Fruit fly (Drosophila melanogaster) whole organism, embryonic: ENCODE measurements around the gene CG15553.
A peak's percentile ranks its signal among the peaks of the same experiment; 100 is the strongest.

Experiments used
- Adf1 ChIP-seq: fragments of 200-800 bp; sonication (Bioruptor generic); IDR thresholded peaks from 2 replicates; pipeline ENCODE4 v1.3.6; 2022; ENCODE audit warnings: missing biosample characterization, missing genetic modification characterization
- Antp ChIP-seq: fragments of 200-800 bp; sonication (Bioruptor generic); optimal IDR thresholded peaks from 3 replicates; lab custom pipeline; 2016; ENCODE audit warnings: missing biosample characterization, missing genetic modification characterization
- B-H2 ChIP-seq: fragments of 200-800 bp; sonication (Bioruptor generic); optimal IDR thresholded peaks from 2 replicates; lab custom pipeline; 2018; ENCODE audit warnings: missing biosample characterization, mild to moderate bottlenecking, missing genetic modification characterization
- Blimp-1 ChIP-seq: fragments of 200-800 bp; sonication (Bioruptor generic); optimal IDR thresholded peaks from 3 replicates; lab custom pipeline; 2018; ENCODE audit warnings: missing biosample characterization, missing genetic modification characterization, mild to moderate bottlenecking, moderate library complexity, missing genetic modification reagents
- BtbVII ChIP-seq: fragments of 200-800 bp; sonication (Bioruptor generic); optimal IDR thresholded peaks from 3 replicates; lab custom pipeline; 2017; ENCODE audit warnings: missing biosample characterization, mild to moderate bottlenecking, missing genetic modification characterization
- CG10543 ChIP-seq: fragments of 200-800 bp; sonication (Bioruptor generic); optimal IDR thresholded peaks from 3 replicates; lab custom pipeline; 2017; ENCODE audit warnings: missing biosample characterization, mild to moderate bottlenecking, missing genetic modification characterization, moderate library complexity
- CG10979 ChIP-seq: fragments of 200-800 bp; sonication (Bioruptor generic); optimal IDR thresholded peaks from 2 replicates; lab custom pipeline; 2018; ENCODE audit warnings: missing biosample characterization, mild to moderate bottlenecking, missing genetic modification characterization, moderate library complexity
- CG12744 ChIP-seq: fragments of 200-800 bp; sonication (Bioruptor generic); optimal IDR thresholded peaks from 2 replicates; lab custom pipeline; 2016; ENCODE audit warnings: missing biosample characterization, missing genetic modification characterization
- CG13894 ChIP-seq: fragments of 200-800 bp; sonication (Bioruptor generic); optimal IDR thresholded peaks from 3 replicates; lab custom pipeline; 2018; ENCODE audit warnings: missing biosample characterization, mild to moderate bottlenecking, missing genetic modification characterization, moderate library complexity
- CG14965 ChIP-seq: fragments of 200-800 bp; sonication (Bioruptor generic); optimal IDR thresholded peaks from 2 replicates; lab custom pipeline; 2016; ENCODE audit warnings: missing biosample characterization, missing genetic modification characterization, borderline replicate concordance
- CG16863 ChIP-seq: fragments of 200-800 bp; sonication (Bioruptor generic); optimal IDR thresholded peaks from 3 replicates; lab custom pipeline; 2016; ENCODE audit warnings: missing biosample characterization, missing genetic modification characterization
- CG1792 ChIP-seq: fragments of 200-800 bp; sonication (Bioruptor generic); optimal IDR thresholded peaks from 2 replicates; lab custom pipeline; 2016; ENCODE audit warnings: missing biosample characterization, missing genetic modification characterization
- CG3065 ChIP-seq: fragments of 200-800 bp; sonication (Bioruptor generic); optimal IDR thresholded peaks from 2 replicates; lab custom pipeline; 2016; ENCODE audit warnings: missing biosample characterization, missing genetic modification characterization
- CG3163 ChIP-seq: fragments of 200-800 bp; sonication (Bioruptor generic); optimal IDR thresholded peaks from 3 replicates; lab custom pipeline; 2016; ENCODE audit warnings: missing biosample characterization, missing genetic modification characterization
- CG3281 ChIP-seq: fragments of 200-800 bp; sonication (Bioruptor generic); optimal IDR thresholded peaks from 3 replicates; lab custom pipeline; 2017; ENCODE audit warnings: missing biosample characterization, mild to moderate bottlenecking, missing genetic modification characterization
- CG4404 ChIP-seq: fragments of 200-800 bp; sonication (Bioruptor generic); IDR thresholded peaks from 2 replicates; pipeline ENCODE4 v1.3.6; 2022; ENCODE audit warnings: missing biosample characterization, missing genetic modification characterization
- CG4424 ChIP-seq: fragments of 200-800 bp; sonication (Bioruptor generic); optimal IDR thresholded peaks from 3 replicates; lab custom pipeline; 2016; ENCODE audit warnings: missing biosample characterization, missing genetic modification characterization
- CG5245 ChIP-seq: fragments of 200-800 bp; sonication (Bioruptor generic); optimal IDR thresholded peaks from 3 replicates; lab custom pipeline; 2016; ENCODE audit warnings: missing biosample characterization, missing genetic modification characterization
- CG6765 ChIP-seq: fragments of 200-800 bp; sonication (Bioruptor generic); optimal IDR thresholded peaks from 3 replicates; lab custom pipeline; 2017; ENCODE audit warnings: missing biosample characterization, mild to moderate bottlenecking, missing genetic modification characterization
- CG7372 ChIP-seq: fragments of 200-800 bp; sonication (Bioruptor generic); IDR thresholded peaks from 2 replicates; pipeline ENCODE4 v1.3.6; 2022; ENCODE audit warnings: missing biosample characterization, missing genetic modification characterization
- CG7928 ChIP-seq: fragments of 200-800 bp; sonication (Bioruptor generic); optimal IDR thresholded peaks from 2 replicates; lab custom pipeline; 2017; ENCODE audit warnings: missing biosample characterization, mild to moderate bottlenecking, missing genetic modification characterization
- CG8089 ChIP-seq: fragments of 200-800 bp; sonication (Bioruptor generic); optimal IDR thresholded peaks from 3 replicates; lab custom pipeline; 2016; ENCODE audit warnings: missing biosample characterization, missing genetic modification characterization
- CG9876 ChIP-seq: fragments of 200-800 bp; sonication (Bioruptor generic); optimal IDR thresholded peaks from 2 replicates; lab custom pipeline; 2016; ENCODE audit warnings: missing biosample characterization, missing genetic modification characterization
- Dbx ChIP-seq: fragments of 200-800 bp; sonication (Bioruptor generic); IDR thresholded peaks from 3 replicates; pipeline ENCODE4 v1.3.6; 2022; ENCODE audit warnings: missing biosample characterization, missing genetic modification characterization
- HLH3B ChIP-seq: fragments of 200-800 bp; sonication (Bioruptor generic); IDR thresholded peaks from 2 replicates; pipeline ENCODE4 v1.3.6; 2022; ENCODE audit warnings: missing biosample characterization, missing genetic modification characterization
- Hmr ChIP-seq: fragments of 200-800 bp; sonication (Bioruptor generic); optimal IDR thresholded peaks from 3 replicates; lab custom pipeline; 2017; ENCODE audit warnings: mild to moderate bottlenecking, missing biosample characterization, missing genetic modification reagents, missing genetic modification characterization
- Hr51 ChIP-seq, 2 experiments: fragments of 200-800 bp; sonication (Bioruptor generic); optimal IDR thresholded peaks; 2 replicates in 1 of 2; 3 replicates in 1 of 2; lab custom pipeline; 2016 to 2018; ENCODE audit warnings: missing biosample characterization in 2 of 2, missing genetic modification characterization in 2 of 2, mild to moderate bottlenecking in 1 of 2, moderate library complexity in 1 of 2
- Lim3 ChIP-seq: fragments of 200-800 bp; sonication (Bioruptor generic); IDR thresholded peaks from 2 replicates; pipeline ENCODE4 v1.3.6; 2022; ENCODE audit warnings: missing biosample characterization, missing genetic modification characterization
- Oli ChIP-seq: fragments of 200-800 bp; sonication (Bioruptor generic); optimal IDR thresholded peaks from 2 replicates; lab custom pipeline; 2018; ENCODE audit warnings: missing biosample characterization, mild to moderate bottlenecking, missing genetic modification characterization, moderate library complexity
- Optix ChIP-seq: fragments of 200-800 bp; sonication (Bioruptor generic); IDR thresholded peaks from 3 replicates; pipeline ENCODE4 v1.3.6; 2022; ENCODE audit warnings: missing biosample characterization, missing genetic modification characterization
- Rfx ChIP-seq: fragments of 200-800 bp; sonication (Bioruptor generic); IDR thresholded peaks from 2 replicates; pipeline ENCODE4 v1.3.6; 2022; ENCODE audit warnings: missing biosample characterization, missing genetic modification characterization
- Spps ChIP-seq: fragments of 200-800 bp; sonication (Bioruptor generic); optimal IDR thresholded peaks from 2 replicates; lab custom pipeline; 2018; ENCODE audit warnings: missing biosample characterization, mild to moderate bottlenecking, missing genetic modification characterization
- Xbp1 ChIP-seq: fragments of 200-800 bp; sonication (Bioruptor generic); optimal IDR thresholded peaks from 3 replicates; lab custom pipeline; 2016; ENCODE audit warnings: missing biosample characterization, mild to moderate bottlenecking, missing genetic modification characterization
- caup ChIP-seq: fragments of 200-800 bp; sonication (Bioruptor generic); optimal IDR thresholded peaks from 3 replicates; lab custom pipeline; 2017; ENCODE audit warnings: missing biosample characterization, mild to moderate bottlenecking, missing genetic modification characterization, moderate library complexity; ENCODE audit not compliant: severe bottlenecking
- crp ChIP-seq, 2 experiments: fragments of 200-800 bp; sonication (Bioruptor generic); optimal IDR thresholded peaks; 2 replicates in 1 of 2; 3 replicates in 1 of 2; lab custom pipeline; 2017; ENCODE audit warnings: missing biosample characterization in 2 of 2, missing genetic modification characterization in 2 of 2, mild to moderate bottlenecking in 1 of 2, moderate library complexity in 1 of 2
- dysf ChIP-seq: fragments of 200-800 bp; sonication (Bioruptor generic); IDR thresholded peaks from 3 replicates; pipeline ENCODE4 v1.3.6; 2022; ENCODE audit warnings: missing biosample characterization, missing genetic modification characterization
- en ChIP-seq: fragments of 200-800 bp; sonication (Bioruptor generic); optimal IDR thresholded peaks from 2 replicates; lab custom pipeline; 2016; ENCODE audit warnings: missing biosample characterization, missing genetic modification characterization
- fd102C ChIP-seq: fragments of 200-800 bp; sonication (Bioruptor generic); optimal IDR thresholded peaks from 2 replicates; lab custom pipeline; 2018; ENCODE audit warnings: missing biosample characterization, mild to moderate bottlenecking, missing genetic modification characterization, moderate library complexity
- fru ChIP-seq: fragments of >200 bp; optimal IDR thresholded peaks from 2 replicates; lab custom pipeline; 2017
- gcm2 ChIP-seq: fragments of 200-800 bp; sonication (Bioruptor generic); optimal IDR thresholded peaks from 2 replicates; lab custom pipeline; 2016; ENCODE audit warnings: missing biosample characterization, missing genetic modification characterization
- ham ChIP-seq: fragments of 200-800 bp; sonication (Bioruptor generic); IDR thresholded peaks from 2 replicates; pipeline ENCODE4 v1.3.6; 2022; ENCODE audit warnings: missing biosample characterization, missing genetic modification characterization
- hbn ChIP-seq: fragments of 200-800 bp; sonication (Bioruptor generic); IDR thresholded peaks from 2 replicates; pipeline ENCODE4 v1.3.6; 2022; ENCODE audit warnings: missing biosample characterization, missing genetic modification characterization; ENCODE audit not compliant: partially characterized antibody
- pan ChIP-seq, 4 experiments: fragments of >200 bp in 3 of 4; fragments of 200-800 bp in 1 of 4; sonication (Bioruptor generic) in 1 of 4; optimal IDR thresholded peaks in 3 of 4; IDR thresholded peaks in 1 of 4; 2 replicates each; pipeline versions ENCODE4 v1.3.6 to Lab custom; 2017 to 2022; ENCODE audit warnings: missing biosample characterization in 2 of 4, missing genetic modification characterization in 2 of 4, mixed read lengths in 1 of 4
- ro ChIP-seq: fragments of 200-800 bp; sonication (Bioruptor generic); IDR thresholded peaks from 2 replicates; pipeline ENCODE4 v1.3.6; 2022; ENCODE audit warnings: missing biosample characterization, missing genetic modification characterization
- scrt ChIP-seq: fragments of 200-800 bp; sonication (Bioruptor generic); optimal IDR thresholded peaks from 2 replicates; lab custom pipeline; 2018; ENCODE audit warnings: missing biosample characterization, mild to moderate bottlenecking, missing genetic modification characterization, moderate library complexity
- sens ChIP-seq: fragments of 200-800 bp; sonication (Bioruptor generic); peaks from one replicate; lab custom pipeline; 2016; ENCODE audit warnings: missing biosample characterization, missing genetic modification characterization
- sqz ChIP-seq: fragments of 200-800 bp; sonication (Bioruptor generic); optimal IDR thresholded peaks from 3 replicates; lab custom pipeline; 2018; ENCODE audit warnings: missing biosample characterization, mild to moderate bottlenecking, missing genetic modification characterization
- trem ChIP-seq: fragments of 200-800 bp; optimal IDR thresholded peaks from 3 replicates; lab custom pipeline; 2019; ENCODE audit warnings: missing biosample characterization, mild to moderate bottlenecking, missing genetic modification characterization, moderate library complexity
- wek ChIP-seq: fragments of 200-800 bp; sonication (Bioruptor generic); optimal IDR thresholded peaks from 3 replicates; lab custom pipeline; 2018; ENCODE audit warnings: missing biosample characterization, mild to moderate bottlenecking, missing genetic modification characterization, moderate library complexity
- zfh1 ChIP-seq: fragments of 200-800 bp; sonication (Bioruptor generic); IDR thresholded peaks from 3 replicates; pipeline ENCODE4 v1.3.6; 2022; ENCODE audit warnings: missing biosample characterization, missing genetic modification characterization

CG15553 gene

dm6 chr3R:31134056-31134455 is 33.1 kb upstream of the CG15553 start, which contains the start of gene Gycbeta100B (continued):
- TF ChIP-seq crp (GFP tag; optimal IDR thresholded peaks at IDR 0.05; lab: Kevin White, UChicago) (peak in 1 of 2 experiments; percentile 31), fd102C (no peak), Xbp1 (GFP tag; lab: Kevin White, UChicago) (peak; percentile 44), CG10543 (GFP tag; lab: Kevin White, UChicago) (peak; percentile 2), CG9876 (GFP tag; lab: Kevin White, UChicago) (no peak), caup (GFP tag; lab: Kevin White, UChicago) (peak; percentile 76), Dbx (GFP tag; lab: Robert Waterston, UW) (0 out of 3 replicates have a peak, but pooled peaks have one; percentile 53), CG7372 (GFP tag; lab: Robert Waterston, UW) (0 out of 2 replicates have a peak, but pooled peaks have one; percentile 31), fru (lab: Kevin White, UChicago) (no peak), CG7928 (GFP tag; lab: Kevin White, UChicago) (peak; percentile 3), Hr51 (GFP tag; optimal IDR thresholded peaks at IDR 0.05; lab: Kevin White, UChicago) (peak in 1 of 2 experiments; percentile 55), Antp (GFP tag; lab: Kevin White, UChicago) (peak; percentile 1), CG6765 (GFP tag; lab: Kevin White, UChicago) (peak; percentile 80), CG12744 (GFP tag; lab: Kevin White, UChicago) (no peak), HLH3B (GFP tag; lab: Robert Waterston, UW) (peak; percentile 37; the same call in 1 of the 2 replicates), ham (GFP tag; lab: Robert Waterston, UW) (no peak), CG3281 (GFP tag; lab: Kevin White, UChicago) (peak; percentile 68), ro (GFP tag; lab: Robert Waterston, UW) (0 out of 2 replicates have a peak, but pooled peaks have one; percentile 24), CG13894 (peak; percentile 3), CG1792 (peak; percentile 2), CG4404 (no peak), sqz (GFP tag; lab: Kevin White, UChicago) (peak; percentile 8), Rfx (GFP tag; lab: Robert Waterston, UW) (peak; percentile 60), CG16863 (GFP tag; lab: Kevin White, UChicago) (no peak), gcm2 (GFP tag; lab: Kevin White, UChicago) (no peak), wek (GFP tag; lab: Kevin White, UChicago) (peak; percentile 33), B-H2 (GFP tag; lab: Kevin White, UChicago) (peak; percentile 56), Adf1 (GFP tag; lab: Robert Waterston, UW) (0 out of 2 replicates have a peak, but pooled peaks have one; percentile 32), trem (tag; lab: Kevin White, UChicago) (no peak), zfh1 (GFP tag; lab: Robert Waterston, UW) (no peak), dysf (GFP tag; lab: Robert Waterston, UW) (peak; percentile 38; the same call in 2 of the 3 replicates), CG5245 (peak; percentile 66), BtbVII (peak; percentile 66), CG3065 (GFP tag; lab: Kevin White, UChicago) (no peak), CG10979 (tag; lab: Kevin White, UChicago) (no peak), scrt (peak; percentile 47), CG8089 (GFP tag; lab: Kevin White, UChicago) (no peak), Optix (GFP tag; lab: Robert Waterston, UW) (0 out of 3 replicates have a peak, but pooled peaks have one; percentile 11), hbn (GFP tag; lab: Robert Waterston, UW) (no peak), pan (optimal IDR thresholded peaks at IDR 0.05; lab: Kevin White, UChicago) (no peak), pan (GFP tag; optimal IDR thresholded peaks at IDR 0.05 in 1 of 2, IDR thresholded peaks at IDR 0.05 in 1 of 2) (peak in 1 of 2 experiments; percentile 44), sens (GFP tag; lab: Kevin White, UChicago) (peak; percentile 73), Oli (tag; lab: Kevin White, UChicago) (peak; percentile 29), en (GFP tag; lab: Kevin White, UChicago) (no peak), Hmr (GFP tag; lab: Kevin White, UChicago) (peak; percentile 63), Blimp-1 (no peak), CG14965 (GFP tag; lab: Kevin White, UChicago) (peak; percentile 97), CG3163 (no peak), Lim3 (GFP tag; lab: Robert Waterston, UW) (no peak), CG4424 (GFP tag; lab: Kevin White, UChicago) (peak; percentile 56), Spps (tag; lab: Kevin White, UChicago) (no peak)
